Worm (Caenorhabditis elegans) whole organism, young adult: ENCODE data around the gene act-3.

Experiments
- B0336.3 ChIP-seq: fragments of 200-800 bp; sonication (Bioruptor generic); IDR thresholded peaks from 2 replicates; pipeline ENCODE4 v1.3.6; 2022; ENCODE audit warnings: missing genetic modification characterization, missing compliant biosample characterization
- F33H1.4 ChIP-seq: fragments of 200-800 bp; sonication (Bioruptor generic); IDR thresholded peaks from 2 replicates; pipeline ENCODE4 v1.3.6; 2022; ENCODE audit warnings: missing genetic modification reagents, missing genetic modification characterization, missing compliant biosample characterization
- F37B4.10 ChIP-seq: fragments of 200-800 bp; sonication (Bioruptor generic); IDR thresholded peaks from 2 replicates; pipeline ENCODE4 v1.3.6; 2022; ENCODE audit warnings: missing genetic modification characterization, missing compliant biosample characterization
- F39B2.1 ChIP-seq: fragments of 200-800 bp; sonication (Bioruptor generic); IDR thresholded peaks from 2 replicates; pipeline ENCODE4 v1.3.6; 2022; ENCODE audit warnings: missing genetic modification reagents, missing genetic modification characterization, missing compliant biosample characterization
- K12H6.12 ChIP-seq: fragments of 200-800 bp; sonication (Bioruptor generic); optimal IDR thresholded peaks from 2 replicates; lab custom pipeline; 2018; ENCODE audit warnings: mild to moderate bottlenecking, missing genetic modification characterization, missing compliant biosample characterization
- T07F8.4 ChIP-seq: sonication (generic microtip); optimal IDR thresholded peaks from 2 replicates; lab custom pipeline; 2016; ENCODE audit warnings: mild to moderate bottlenecking, missing genetic modification characterization, moderate library complexity, missing compliant biosample characterization
- Y53G8AR.9 ChIP-seq: fragments of 200-800 bp; sonication (Bioruptor generic); conservative IDR thresholded peaks from 2 replicates; pipeline ENCODE4 v1.3.6; 2022; ENCODE audit warnings: missing genetic modification reagents, missing genetic modification characterization, missing compliant biosample characterization
- Y79H2A.3 ChIP-seq: fragments of 200-800 bp; sonication (Bioruptor generic); conservative IDR thresholded peaks from 2 replicates; pipeline ENCODE4 v1.3.6; 2022; ENCODE audit warnings: missing genetic modification reagents, missing genetic modification characterization, missing compliant biosample characterization
- Y95B8A.8 ChIP-seq: fragments of 200-800 bp; sonication (Bioruptor generic); IDR thresholded peaks from 2 replicates; pipeline ENCODE4 v1.3.6; 2022; ENCODE audit warnings: missing genetic modification reagents, missing genetic modification characterization, missing compliant biosample characterization
- ama-1 ChIP-seq, 3 experiments: fragments of 150-350 bp in 1 of 3; sonication (generic microtip) in 2 of 3; optimal IDR thresholded peaks; 2 replicates each; lab custom pipeline; 2014 to 2018; ENCODE audit warnings: missing biosample characterization in 2 of 3, missing genetic modification characterization in 2 of 3, missing genetic modification reagents in 2 of 3
- athp-1 ChIP-seq: sonication (generic microtip); optimal IDR thresholded peaks from 2 replicates; lab custom pipeline; 2017; ENCODE audit warnings: mild to moderate bottlenecking, missing genetic modification characterization, missing compliant biosample characterization
- attf-3 ChIP-seq: fragments of 200-800 bp; sonication (Bioruptor generic); conservative IDR thresholded peaks from 2 replicates; pipeline ENCODE4 v1.3.6; 2022; ENCODE audit warnings: missing genetic modification reagents, missing genetic modification characterization, missing compliant biosample characterization
- attf-5 ChIP-seq: fragments of 200-800 bp; sonication (Bioruptor generic); optimal IDR thresholded peaks from 2 replicates; lab custom pipeline; 2018; ENCODE audit warnings: mild to moderate bottlenecking, missing genetic modification characterization, missing compliant biosample characterization
- bed-2 ChIP-seq: fragments of 200-800 bp; sonication (Bioruptor generic); IDR thresholded peaks from 2 replicates; pipeline ENCODE4 v1.3.6; 2022; ENCODE audit warnings: missing genetic modification reagents, missing genetic modification characterization, missing compliant biosample characterization
- ccch-3 ChIP-seq: fragments of 200-800 bp; sonication (Bioruptor generic); optimal IDR thresholded peaks from 2 replicates; lab custom pipeline; 2018; ENCODE audit warnings: mild to moderate bottlenecking, missing genetic modification characterization, missing compliant biosample characterization
- cebp-1 ChIP-seq, 2 experiments: fragments of 200-800 bp in 1 of 2; sonication (Bioruptor generic) in 1 of 2; sonication (generic microtip) in 1 of 2; IDR thresholded peaks in 1 of 2; optimal IDR thresholded peaks in 1 of 2; 2 replicates each; pipeline versions ENCODE4 v1.3.6 to Lab custom; 2017 to 2022; ENCODE audit warnings: missing compliant biosample characterization in 2 of 2, missing genetic modification characterization in 2 of 2, mild to moderate bottlenecking in 1 of 2, missing genetic modification reagents in 1 of 2, moderate library complexity in 1 of 2
- ceh-27 ChIP-seq: fragments of 200-800 bp; sonication (Bioruptor generic); optimal IDR thresholded peaks from 2 replicates; lab custom pipeline; 2018; ENCODE audit warnings: mild to moderate bottlenecking, missing genetic modification characterization, moderate library complexity, missing compliant biosample characterization
- ceh-91 ChIP-seq: fragments of 200-800 bp; sonication (Bioruptor generic); IDR thresholded peaks from 2 replicates; pipeline ENCODE4 v1.3.6; 2022; ENCODE audit warnings: missing genetic modification reagents, missing genetic modification characterization, missing compliant biosample characterization
- dpff-1 ChIP-seq: sonication (generic microtip); optimal IDR thresholded peaks from 2 replicates; lab custom pipeline; 2017; ENCODE audit warnings: mild to moderate bottlenecking, missing genetic modification characterization, missing compliant biosample characterization
- egl-44 ChIP-seq: fragments of 200-800 bp; sonication (Bioruptor generic); IDR thresholded peaks from 2 replicates; pipeline ENCODE4 v1.3.6; 2022; ENCODE audit warnings: missing genetic modification reagents, missing genetic modification characterization, missing compliant biosample characterization
- ekl-4 ChIP-seq: fragments of 200-800 bp; sonication (Bioruptor generic); IDR thresholded peaks from 2 replicates; pipeline ENCODE4 v1.3.6; 2022; ENCODE audit warnings: missing genetic modification reagents, missing genetic modification characterization, missing compliant biosample characterization
- hlh-26 ChIP-seq: fragments of 200-800 bp; sonication (Bioruptor generic); conservative IDR thresholded peaks from 2 replicates; pipeline ENCODE4 v1.3.6; 2022; ENCODE audit warnings: missing genetic modification reagents, missing genetic modification characterization, missing compliant biosample characterization
- hmg-20 ChIP-seq: fragments of 200-800 bp; sonication (Bioruptor generic); IDR thresholded peaks from 2 replicates; pipeline ENCODE4 v1.3.6; 2022; ENCODE audit warnings: missing genetic modification reagents, missing genetic modification characterization, missing compliant biosample characterization
- hsf-1 ChIP-seq: fragments of 200-800 bp; sonication (Bioruptor generic); IDR thresholded peaks from 2 replicates; pipeline ENCODE4 v1.3.6; 2022; ENCODE audit warnings: missing genetic modification reagents, missing genetic modification characterization, missing compliant biosample characterization
- let-607 ChIP-seq, 2 experiments: fragments of 200-800 bp in 1 of 2; sonication (Bioruptor generic) in 1 of 2; sonication (generic microtip) in 1 of 2; optimal IDR thresholded peaks; 2 replicates each; lab custom pipeline; 2016 to 2018; ENCODE audit warnings: mild to moderate bottlenecking in 2 of 2, missing compliant biosample characterization in 2 of 2, missing genetic modification characterization in 2 of 2, moderate library complexity in 2 of 2, missing genotype in 1 of 2
- lin-35 ChIP-seq, 3 experiments: fragments of 150-350 bp in 2 of 3; sonication (generic microtip) in 1 of 3; optimal IDR thresholded peaks; 2 replicates each; lab custom pipeline; 2014 to 2018; ENCODE audit warnings: missing biosample characterization in 3 of 3, missing genetic modification characterization in 3 of 3, missing genetic modification reagents in 3 of 3
- lin-40 ChIP-seq: sonication (generic microtip); optimal IDR thresholded peaks from 2 replicates; lab custom pipeline; 2016; ENCODE audit warnings: missing genetic modification characterization, mild to moderate bottlenecking, missing compliant biosample characterization, missing genotype, missing genetic modification reagents
- madf-3 ChIP-seq: fragments of 200-800 bp; sonication (Bioruptor generic); IDR thresholded peaks from 2 replicates; pipeline ENCODE4 v1.3.6; 2022; ENCODE audit warnings: missing genetic modification reagents, missing genetic modification characterization, missing compliant biosample characterization
- nfyb-1 ChIP-seq: fragments of 200-800 bp; sonication (Bioruptor generic); IDR thresholded peaks from 2 replicates; pipeline ENCODE4 v1.3.6; 2022; ENCODE audit warnings: missing genetic modification reagents, missing genetic modification characterization, missing compliant biosample characterization
- pbrm-1 ChIP-seq: fragments of 200-800 bp; sonication (Bioruptor generic); IDR thresholded peaks from 2 replicates; pipeline ENCODE4 v1.3.6; 2022; ENCODE audit warnings: missing genetic modification reagents, missing genetic modification characterization, missing compliant biosample characterization
- rec-8 ChIP-seq, 2 experiments: sonication (generic microtip); optimal IDR thresholded peaks; 2 replicates each; lab custom pipeline; 2016; ENCODE audit warnings: mild to moderate bottlenecking in 2 of 2, missing genetic modification characterization in 2 of 2, missing genetic modification reagents in 2 of 2, missing genotype in 2 of 2, missing biosample characterization in 1 of 2, missing compliant biosample characterization in 1 of 2, moderate library complexity in 1 of 2
- repo-1 ChIP-seq: sonication (generic microtip); optimal IDR thresholded peaks from 2 replicates; lab custom pipeline; 2017; ENCODE audit warnings: mild to moderate bottlenecking, missing genetic modification characterization, missing compliant biosample characterization
- snpc-3.4 ChIP-seq: sonication (generic microtip); optimal IDR thresholded peaks from 2 replicates; lab custom pipeline; 2017; ENCODE audit warnings: missing genetic modification characterization, mild to moderate bottlenecking, missing compliant biosample characterization, antibody characterized with exemption, moderate library complexity, missing genotype, missing genetic modification reagents
- somi-1 ChIP-seq: fragments of 200-800 bp; sonication (Bioruptor generic); optimal IDR thresholded peaks from 2 replicates; lab custom pipeline; 2018; ENCODE audit warnings: mild to moderate bottlenecking, missing genetic modification characterization, missing compliant biosample characterization
- tbp1 ChIP-seq: fragments of 200-800 bp; sonication (Bioruptor generic); optimal IDR thresholded peaks from 2 replicates; lab custom pipeline; 2018; ENCODE audit warnings: mild to moderate bottlenecking, missing genetic modification characterization, missing compliant biosample characterization
- tbx-9 ChIP-seq: sonication (generic microtip); optimal IDR thresholded peaks from 2 replicates; lab custom pipeline; 2016; ENCODE audit warnings: borderline replicate concordance, missing genetic modification characterization, inconsistent platforms, missing compliant biosample characterization
- ztf-22 ChIP-seq: fragments of 200-800 bp; sonication (Bioruptor generic); optimal IDR thresholded peaks from 2 replicates; lab custom pipeline; 2018; ENCODE audit warnings: mild to moderate bottlenecking, missing genetic modification characterization, moderate library complexity, missing compliant biosample characterization
- ztf-25 ChIP-seq: fragments of 200-800 bp; sonication (Bioruptor generic); IDR thresholded peaks from 2 replicates; pipeline ENCODE4 v1.3.6; 2022; ENCODE audit warnings: missing genetic modification reagents, missing genetic modification characterization, missing compliant biosample characterization
- ztf-26 ChIP-seq: sonication (generic microtip); optimal IDR thresholded peaks from 2 replicates; lab custom pipeline; 2017; ENCODE audit warnings: missing genetic modification characterization, missing compliant biosample characterization
- ztf-6 ChIP-seq: fragments of 200-800 bp; sonication (Bioruptor generic); IDR thresholded peaks from 2 replicates; pipeline ENCODE4 v1.3.6; 2022; ENCODE audit warnings: missing genetic modification reagents, missing genetic modification characterization, missing compliant biosample characterization

Gene act-3

DNA sequence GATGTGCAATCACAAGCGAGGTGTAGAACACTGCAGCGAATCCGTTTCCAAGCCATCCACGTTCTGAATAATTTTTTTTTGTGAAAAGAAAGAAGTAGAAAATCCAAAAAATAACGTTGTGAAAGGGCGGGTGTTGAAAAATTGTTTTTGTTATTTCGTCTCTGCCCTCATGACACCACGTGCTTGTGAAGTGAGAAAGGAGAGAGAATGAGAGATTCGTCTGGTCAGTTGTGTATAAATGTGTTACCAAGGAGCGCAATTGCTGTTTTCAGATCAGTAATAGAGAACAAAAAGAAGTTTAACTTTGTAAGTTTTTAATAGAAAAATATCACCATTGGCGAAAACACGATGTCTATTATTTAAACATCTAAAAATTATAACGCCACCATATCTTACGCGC, 46.9 kb upstream of the act-3 start:
- TF ChIP-seq egl-44 = no peak
- peak; percentile 19 for TF ChIP-seq attf-5 (GFP tag; lab: Kevin White, UChicago)
- peak in 1 of 3 experiments; percentile 42 for TF ChIP-seq lin-35 (GFP tag; optimal IDR thresholded peaks at IDR 0.05; lab: Kevin White, UChicago)
- TF ChIP-seq lin-40 = peak; percentile 5
- no peak for TF ChIP-seq cebp-1 (GFP tag; IDR thresholded peaks at IDR 0.05; lab: Robert Waterston, UW)
- TF ChIP-seq cebp-1 (tag; optimal IDR thresholded peaks at IDR 0.05; lab: Kevin White, UChicago) = peak; percentile 41
- peak; percentile 11 for TF ChIP-seq tbp1 (GFP tag; lab: Kevin White, UChicago)
- TF ChIP-seq K12H6.12 (tag; lab: Kevin White, UChicago) = peak; percentile 19
- TF ChIP-seq athp-1 (tag; lab: Kevin White, UChicago) = no peak

DNA sequence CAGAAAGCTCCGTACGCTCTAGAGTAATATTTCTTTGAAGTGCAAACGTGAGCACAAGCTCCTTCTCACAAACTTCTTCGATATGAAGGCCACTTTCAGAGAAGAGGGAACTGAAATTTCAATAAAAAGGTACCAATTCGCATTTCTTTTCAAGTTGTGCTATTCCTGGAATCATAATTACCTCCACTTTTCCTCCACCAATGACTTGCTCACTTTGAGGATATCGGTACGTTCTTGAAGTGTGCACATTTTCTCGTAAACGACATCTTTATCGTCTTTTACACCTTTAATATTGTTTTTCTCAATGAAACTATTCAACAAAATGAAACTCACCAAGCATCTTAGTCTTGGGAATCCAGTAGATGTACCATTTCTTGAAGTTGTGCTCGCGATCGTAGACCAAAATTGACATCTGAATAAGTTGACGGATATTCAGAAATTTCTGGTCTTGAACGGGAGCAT, 45.0 kb upstream of the act-3 start, which contains the start of gene scb-1:
TSS of gene scb-1 (minus strand) at position 412 of the 462 bp plus-strand sequence.
- TF ChIP-seq nfyb-1 (GFP tag; lab: Robert Waterston, UW) (0 out of 2 replicates have a peak, but pooled peaks have one; percentile 18), ekl-4 (no peak), ama-1 (optimal IDR thresholded peaks at IDR 0.05; lab: Kevin White, UChicago) (peak; percentile 71), ama-1 (GFP tag; optimal IDR thresholded peaks at IDR 0.05; lab: Kevin White, UChicago) (no peak), ztf-26 (tag; lab: Kevin White, UChicago) (peak; percentile 42), bed-2 (no peak), dpff-1 (tag; lab: Kevin White, UChicago) (peak; percentile 72), let-607 (tag; optimal IDR thresholded peaks at IDR 0.05; lab: Kevin White, UChicago) (peak in 1 of 2 experiments; percentile 25), ztf-25 (GFP tag; lab: Robert Waterston, UW) (0 out of 2 replicates have a peak, but pooled peaks have one; percentile 27), ceh-27 (no peak), pbrm-1 (GFP tag; lab: Robert Waterston, UW) (peak; percentile 8; the same call in 1 of the 2 replicates), Y53G8AR.9 (GFP tag; lab: Robert Waterston, UW) (peak; percentile 12), F37B4.10 (GFP tag; lab: Robert Waterston, UW) (no peak), snpc-3.4 (tag; lab: Kevin White, UChicago) (peak; percentile 16), hlh-26 (GFP tag; lab: Robert Waterston, UW) (no peak), T07F8.4 (no peak), B0336.3 (GFP tag; lab: Robert Waterston, UW) (peak; percentile 22; the same call in 1 of the 2 replicates), madf-3 (GFP tag; lab: Robert Waterston, UW) (0 out of 2 replicates have a peak, but pooled peaks have one; percentile 48)

DNA sequence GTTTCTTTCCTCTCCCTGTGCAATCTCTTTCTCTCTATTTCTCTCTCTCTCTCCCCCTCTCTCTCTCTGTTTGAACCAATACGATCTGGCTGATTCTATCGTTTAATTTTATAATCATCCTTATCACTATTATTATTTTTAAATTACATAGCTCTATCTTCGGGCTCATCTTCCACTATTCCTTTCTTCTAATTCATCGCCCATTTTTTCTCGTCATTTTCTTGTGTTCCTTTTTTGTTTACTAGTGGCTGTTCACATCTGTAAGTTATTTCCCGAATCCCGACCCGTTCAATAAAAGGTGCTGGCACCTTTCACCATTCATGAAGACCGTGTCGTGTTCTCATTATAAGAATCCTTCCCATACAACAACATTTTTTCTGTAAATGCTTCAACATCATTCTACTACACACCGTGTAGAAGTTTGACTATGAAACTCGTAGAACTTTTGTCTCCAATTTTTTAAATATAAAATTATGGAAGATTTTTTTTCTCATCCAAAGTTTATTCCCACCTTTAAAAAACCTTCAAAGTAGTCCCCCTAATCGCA, 44.0 kb upstream of the act-3 start:
- TF ChIP-seq ztf-6 (no peak), cebp-1 (GFP tag; IDR thresholded peaks at IDR 0.05; lab: Robert Waterston, UW) (no peak), cebp-1 (tag; optimal IDR thresholded peaks at IDR 0.05; lab: Kevin White, UChicago) (peak; percentile 43), ztf-26 (tag; lab: Kevin White, UChicago) (peak; percentile 3), F39B2.1 (no peak), tbx-9 (tag; lab: Kevin White, UChicago) (no peak), attf-3 (GFP tag; lab: Robert Waterston, UW) (no peak), somi-1 (GFP tag; lab: Kevin White, UChicago) (peak; percentile 53), lin-40 (peak; percentile 20), Y79H2A.3 (GFP tag; lab: Robert Waterston, UW) (no peak; the same call in 1 of the 2 replicates), ceh-91 (GFP tag; lab: Robert Waterston, UW) (no peak), rec-8 (tag; optimal IDR thresholded peaks at IDR 0.05; lab: Kevin White, UChicago) (no peak), ztf-22 (GFP tag; lab: Kevin White, UChicago) (no peak), attf-5 (GFP tag; lab: Kevin White, UChicago) (no peak), B0336.3 (GFP tag; lab: Robert Waterston, UW) (peak; percentile 41; the same call in 1 of the 2 replicates), F33H1.4 (GFP tag; lab: Robert Waterston, UW) (no peak), hsf-1 (GFP tag; lab: Robert Waterston, UW) (0 out of 2 replicates have a peak, but pooled peaks have one; percentile 11), Y53G8AR.9 (GFP tag; lab: Robert Waterston, UW) (peak; percentile 38; the same call in 1 of the 2 replicates), K12H6.12 (tag; lab: Kevin White, UChicago) (no peak), Y95B8A.8 (no peak), athp-1 (tag; lab: Kevin White, UChicago) (no peak), repo-1 (tag; lab: Kevin White, UChicago) (peak; percentile 20), madf-3 (GFP tag; lab: Robert Waterston, UW) (0 out of 2 replicates have a peak, but pooled peaks have one; percentile 39), pbrm-1 (GFP tag; lab: Robert Waterston, UW) (peak; percentile 30; the same call in 1 of the 2 replicates), hmg-20 (GFP tag; lab: Robert Waterston, UW) (no peak), let-607 (tag; optimal IDR thresholded peaks at IDR 0.05; lab: Kevin White, UChicago) (peak in 1 of 2 experiments; percentile 28), ccch-3 (GFP tag; lab: Kevin White, UChicago) (no peak)
